Worm (Caenorhabditis elegans) whole organism, midembryonic: ENCODE measurements around the gene fbxa-61.

ENCODE experiments used
- T22C8.4 ChIP-seq: fragments of 200-800 bp; sonication (Bioruptor generic); IDR thresholded peaks from 2 replicates; pipeline ENCODE4 v1.3.6; 2022; ENCODE audit warnings: missing genetic modification characterization, missing compliant biosample characterization
- flt-1 ChIP-seq: fragments of 200-800 bp; sonication (Bioruptor generic); IDR thresholded peaks from 2 replicates; pipeline ENCODE4 v1.3.6; 2022; ENCODE audit warnings: missing genetic modification characterization, missing compliant biosample characterization
- klf-2 ChIP-seq: fragments of 200-800 bp; sonication (Bioruptor generic); conservative IDR thresholded peaks from 2 replicates; pipeline ENCODE4 v1.3.6; 2022; ENCODE audit warnings: missing genetic modification reagents, missing genetic modification characterization, missing compliant biosample characterization
- med-1 ChIP-seq: sonication (generic microtip); optimal IDR thresholded peaks from 2 replicates; lab custom pipeline; 2017; ENCODE audit warnings: missing genetic modification characterization, mild to moderate bottlenecking, missing compliant biosample characterization, antibody characterized with exemption, missing genetic modification reagents; ENCODE audit not compliant: insufficient read depth
- ref-1 ChIP-seq: fragments of 200-800 bp; sonication (Bioruptor generic); conservative IDR thresholded peaks from 2 replicates; pipeline ENCODE4 v1.3.6; 2022; ENCODE audit warnings: missing genetic modification reagents, missing genetic modification characterization, missing compliant biosample characterization
- ztf-29 ChIP-seq: fragments of 200-800 bp; sonication (Bioruptor generic); IDR thresholded peaks from 2 replicates; pipeline ENCODE4 v1.3.6; 2022; ENCODE audit warnings: missing genetic modification reagents, missing genetic modification characterization, missing compliant biosample characterization

DNA sequence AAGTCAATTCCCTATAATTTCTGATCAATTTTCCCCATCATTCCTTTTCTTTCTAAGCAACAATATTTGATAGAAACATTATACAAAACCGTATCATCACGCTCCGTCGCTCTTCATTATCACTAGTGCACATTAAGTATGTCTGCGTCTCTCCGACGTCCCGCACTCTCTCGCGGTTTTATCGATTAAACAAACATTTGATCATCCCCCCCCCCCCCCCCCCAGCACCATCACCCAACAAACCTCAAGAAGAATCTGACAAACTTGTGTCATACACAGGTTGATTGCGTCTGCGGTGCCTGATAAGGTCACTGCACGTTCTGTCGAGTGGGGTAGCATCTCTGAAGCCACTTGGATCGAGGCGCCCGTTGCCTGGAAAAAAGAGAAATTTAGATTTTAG, 18.8 kb upstream of the fbxa-61 start:
- no peak for TF ChIP-seq klf-2 (GFP tag; lab: Robert Waterston, UW)
- no peak for TF ChIP-seq ref-1 (GFP tag; lab: Robert Waterston, UW)
- TF ChIP-seq ztf-29 (GFP tag; lab: Robert Waterston, UW), result no peak
- TF ChIP-seq T22C8.4, result no peak
- no peak for TF ChIP-seq med-1 (GFP tag; lab: Kevin White, UChicago)
- no peak for TF ChIP-seq flt-1 (GFP tag; lab: Robert Waterston, UW)
